Worm (Caenorhabditis elegans): ENCODE data around the gene T12B5.15.

DNA sequence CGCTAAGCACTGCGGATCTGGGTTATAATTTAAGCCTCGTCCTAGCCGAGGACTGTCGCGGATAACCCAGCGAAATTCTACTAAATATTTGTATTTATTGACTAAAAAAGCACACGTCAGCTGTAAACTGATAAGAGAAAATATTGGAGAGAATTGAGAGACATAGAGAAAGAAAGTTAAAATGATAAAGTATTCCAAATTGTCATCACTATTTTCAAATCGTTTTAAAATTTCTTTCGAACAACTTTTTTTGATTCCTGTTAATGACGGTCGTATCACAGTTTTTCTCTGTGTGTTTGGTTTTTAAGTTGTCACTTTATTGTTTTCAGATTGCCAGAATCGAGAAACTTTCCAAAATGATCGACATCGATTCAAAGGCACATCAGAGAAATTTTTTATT, 7.5 kb upstream of the T12B5.15 start, which contains the start of gene fbxa-51:
- TF ChIP-seq F13C5.2 (tag; optimal IDR thresholded peaks at IDR 0.05) (no peak), ceh-13 (GFP tag; optimal IDR thresholded peaks at IDR 0.05) (no peak), ama-1 (optimal IDR thresholded peaks at IDR 0.05) (no peak), ceh-36 (tag; optimal IDR thresholded peaks at IDR 0.05) (no peak), flt-1 (GFP tag; IDR thresholded peaks at IDR 0.05) (no peak)

Data from whole organism, early embryonic.